Fruit fly (Drosophila melanogaster) whole organism, prepupa: ENCODE results near the gene CG31523.

Experiments used
- CG10669 ChIP-seq: fragments of 200-800 bp; sonication (Bioruptor generic); optimal IDR thresholded peaks from 3 replicates; lab custom pipeline; 2018; ENCODE audit warnings: missing biosample characterization, mild to moderate bottlenecking, missing genetic modification characterization, moderate library complexity
- CG15336 ChIP-seq: fragments of 200-800 bp; sonication (Bioruptor generic); IDR thresholded peaks from 2 replicates; pipeline ENCODE4 v1.3.6; 2022; ENCODE audit warnings: missing biosample characterization, missing genetic modification characterization
- CG1621 ChIP-seq: fragments of 200-800 bp; sonication (Bioruptor generic); optimal IDR thresholded peaks from 3 replicates; lab custom pipeline; 2018; ENCODE audit warnings: missing biosample characterization, mild to moderate bottlenecking, missing genetic modification characterization
- CG16779 ChIP-seq: fragments of 200-800 bp; sonication (Bioruptor generic); optimal IDR thresholded peaks from 3 replicates; lab custom pipeline; 2017; ENCODE audit warnings: missing biosample characterization, mild to moderate bottlenecking, missing genetic modification characterization
- CG3032 ChIP-seq: fragments of 200-800 bp; optimal IDR thresholded peaks from 2 replicates; lab custom pipeline; 2019; ENCODE audit warnings: missing biosample characterization, mild to moderate bottlenecking, missing genetic modification characterization, moderate library complexity
- CG32006 ChIP-seq: fragments of 200-800 bp; sonication (Bioruptor generic); optimal IDR thresholded peaks from 3 replicates; lab custom pipeline; 2017; ENCODE audit warnings: missing biosample characterization, mild to moderate bottlenecking, missing genetic modification characterization
- CG34406 ChIP-seq: fragments of 200-800 bp; sonication (Bioruptor generic); optimal IDR thresholded peaks from 3 replicates; lab custom pipeline; 2016; ENCODE audit warnings: missing biosample characterization, missing genetic modification characterization
- CG3919 ChIP-seq: fragments of 200-800 bp; sonication (Bioruptor generic); optimal IDR thresholded peaks from 3 replicates; lab custom pipeline; 2016; ENCODE audit warnings: missing biosample characterization, missing genetic modification characterization
- CG4318 ChIP-seq: fragments of 200-800 bp; sonication (Bioruptor generic); optimal IDR thresholded peaks from 3 replicates; lab custom pipeline; 2017; ENCODE audit warnings: missing biosample characterization, mild to moderate bottlenecking, missing genetic modification characterization
- CG6163 ChIP-seq: fragments of 200-800 bp; sonication (Bioruptor generic); IDR thresholded peaks from 3 replicates; pipeline ENCODE4 v1.3.6; 2022; ENCODE audit warnings: missing biosample characterization, missing genetic modification characterization
- CG6792 ChIP-seq: fragments of 200-800 bp; sonication (Bioruptor generic); optimal IDR thresholded peaks from 3 replicates; lab custom pipeline; 2016; ENCODE audit warnings: missing biosample characterization, missing genetic modification characterization
- CG6808 ChIP-seq: fragments of 200-800 bp; sonication (Bioruptor generic); optimal IDR thresholded peaks from 3 replicates; lab custom pipeline; 2017; ENCODE audit warnings: missing biosample characterization, missing genetic modification characterization, mild to moderate bottlenecking, moderate library complexity, missing genetic modification reagents
- CG6854 ChIP-seq: fragments of 200-800 bp; sonication (Bioruptor generic); optimal IDR thresholded peaks from 2 replicates; lab custom pipeline; 2017; ENCODE audit warnings: missing biosample characterization, mild to moderate bottlenecking, missing genetic modification characterization
- CG8319 ChIP-seq: fragments of 200-800 bp; sonication (Bioruptor generic); optimal IDR thresholded peaks from 3 replicates; lab custom pipeline; 2016; ENCODE audit warnings: missing biosample characterization, missing genetic modification characterization
- Eip78C ChIP-seq: fragments of 200-800 bp; sonication (Bioruptor generic); peaks from one replicate; lab custom pipeline; 2016; ENCODE audit warnings: missing biosample characterization, missing genetic modification characterization
- Gug ChIP-seq: fragments of 200-800 bp; sonication (Bioruptor generic); IDR thresholded peaks from 2 replicates; pipeline ENCODE4 v1.3.6; 2022; ENCODE audit warnings: missing biosample characterization, missing genetic modification characterization
- Hr38 ChIP-seq: sonication (Bioruptor generic); optimal IDR thresholded peaks from 2 replicates; lab custom pipeline; 2016; ENCODE audit warnings: missing biosample characterization, missing genetic modification characterization
- Hr39 ChIP-seq: fragments of 200-800 bp; sonication (Bioruptor generic); optimal IDR thresholded peaks from 2 replicates; lab custom pipeline; 2016; ENCODE audit warnings: missing biosample characterization, missing genetic modification characterization
- Sox14 ChIP-seq: fragments of 200-800 bp; sonication (Bioruptor generic); optimal IDR thresholded peaks from 3 replicates; lab custom pipeline; 2016; ENCODE audit warnings: missing biosample characterization, missing genetic modification characterization
- acj6 ChIP-seq: fragments of 200-800 bp; sonication (Bioruptor generic); optimal IDR thresholded peaks from 3 replicates; lab custom pipeline; 2016; ENCODE audit warnings: missing biosample characterization, missing genetic modification characterization
- cyc ChIP-seq: fragments of 200-800 bp; sonication (Bioruptor generic); optimal IDR thresholded peaks from 3 replicates; lab custom pipeline; 2016; ENCODE audit warnings: missing biosample characterization, missing genetic modification characterization
- dsx ChIP-seq: fragments of 200-800 bp; optimal IDR thresholded peaks from 3 replicates; lab custom pipeline; 2019; ENCODE audit warnings: missing biosample characterization, mild to moderate bottlenecking, missing genetic modification characterization, moderate library complexity; ENCODE audit not compliant: poor library complexity, severe bottlenecking
- fkh ChIP-seq: fragments of 200-800 bp; sonication (Bioruptor generic); optimal IDR thresholded peaks from 3 replicates; lab custom pipeline; 2017; ENCODE audit warnings: missing biosample characterization, mild to moderate bottlenecking, missing genetic modification characterization, moderate library complexity
- lz ChIP-seq: fragments of 200-800 bp; sonication (Bioruptor generic); optimal IDR thresholded peaks from 3 replicates; lab custom pipeline; 2016; ENCODE audit warnings: missing biosample characterization, missing genetic modification characterization
- pdm3 ChIP-seq: fragments of 200-800 bp; sonication (Bioruptor generic); optimal IDR thresholded peaks from 3 replicates; lab custom pipeline; 2016; ENCODE audit warnings: missing biosample characterization, missing genetic modification characterization
- salr ChIP-seq, 2 experiments: fragments of 200-800 bp; sonication (Bioruptor generic); optimal IDR thresholded peaks; 3 replicates each; lab custom pipeline; 2016 to 2018; ENCODE audit warnings: missing biosample characterization in 2 of 2, missing genetic modification characterization in 2 of 2, mild to moderate bottlenecking in 1 of 2
- ss ChIP-seq, 2 experiments: fragments of 200-800 bp; sonication (Bioruptor generic); optimal IDR thresholded peaks; 2 replicates in 1 of 2; 3 replicates in 1 of 2; lab custom pipeline; 2017 to 2018; ENCODE audit warnings: mild to moderate bottlenecking in 2 of 2, missing biosample characterization in 2 of 2, missing genetic modification characterization in 2 of 2, moderate library complexity in 1 of 2
- vri ChIP-seq: fragments of 200-800 bp; sonication (Bioruptor generic); optimal IDR thresholded peaks from 3 replicates; lab custom pipeline; 2016; ENCODE audit warnings: missing biosample characterization, mild to moderate bottlenecking, missing genetic modification characterization

Gene CG31523

DNA sequence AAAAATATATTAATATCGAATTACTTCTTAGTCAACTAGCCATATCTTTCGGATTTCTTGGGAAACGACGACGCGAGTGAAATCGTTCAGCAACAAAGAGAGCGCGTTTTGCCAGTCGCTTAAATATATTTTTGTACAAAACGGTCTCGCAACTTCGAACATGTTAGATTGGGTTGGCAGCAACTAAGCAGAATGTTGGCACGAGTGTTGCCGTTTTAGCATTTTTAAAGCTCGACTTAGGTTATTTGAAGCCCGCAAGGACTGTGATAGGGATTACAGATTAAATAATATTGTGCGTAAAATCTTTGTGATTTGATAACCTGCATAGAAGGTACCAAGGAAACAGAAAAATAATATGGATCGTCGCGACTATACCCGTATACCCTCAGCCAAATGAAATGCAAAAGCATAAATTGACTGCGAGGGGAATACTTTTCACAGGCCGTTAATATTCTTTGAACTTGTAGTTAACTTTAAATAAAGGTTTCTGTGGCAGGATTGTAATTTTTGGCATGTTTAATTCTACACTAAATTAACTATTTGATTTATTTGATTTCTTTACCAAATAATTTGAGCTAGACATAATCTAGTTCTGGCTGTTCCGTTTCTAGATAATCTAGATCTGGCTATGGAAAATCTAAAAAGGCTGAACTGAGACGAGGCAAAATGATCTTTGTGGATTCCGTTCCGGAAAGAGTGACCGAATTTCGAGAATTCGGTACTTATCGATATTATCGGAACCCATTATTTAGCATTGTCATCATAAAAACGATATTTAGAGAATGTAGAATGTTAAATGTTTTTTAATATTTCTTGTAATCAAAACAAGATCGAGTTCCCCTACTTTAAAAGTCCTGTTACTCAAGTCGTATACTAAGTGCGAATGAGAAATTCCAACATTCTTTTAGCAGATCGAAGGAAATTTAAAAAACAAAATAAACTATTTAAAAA lies at the start of gene CG31523:
Gene CG31523 (minus strand): TSS at position 170 of the 951 bp plus-strand sequence.
- TF ChIP-seq Eip78C (GFP tag; lab: Kevin White, UChicago) (peak; percentile 56), CG3919 (GFP tag; lab: Kevin White, UChicago) (no peak)

DNA sequence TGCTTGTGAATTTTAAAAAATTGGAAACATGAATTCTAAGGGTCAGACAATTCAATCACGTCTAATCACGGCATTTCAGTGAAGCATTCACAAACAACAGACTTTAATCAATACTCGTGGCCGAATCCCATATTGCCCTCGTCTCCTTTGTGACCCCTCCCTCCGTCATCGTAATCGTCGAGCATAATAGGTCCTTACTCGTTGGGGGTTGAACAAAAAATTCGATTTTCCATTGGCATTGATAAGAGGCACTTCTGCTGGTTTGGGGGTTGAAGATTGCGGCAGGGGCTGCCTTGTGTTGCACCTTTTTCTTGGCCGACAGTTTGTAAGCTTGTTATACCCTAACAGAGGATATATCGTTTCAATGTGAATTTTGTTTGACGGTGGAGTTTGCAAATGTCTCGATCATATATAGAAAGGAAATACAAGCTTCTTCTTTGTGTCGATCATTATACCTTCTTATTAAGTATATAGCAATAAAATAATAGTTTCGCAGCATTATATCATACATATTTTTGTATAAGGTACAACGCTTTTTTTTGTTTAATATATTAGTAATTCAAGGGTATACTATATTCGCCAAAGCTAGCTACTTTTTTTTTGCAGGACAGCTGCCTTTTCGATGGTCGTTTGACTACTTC lies 45.3 kb upstream of the CG31523 start:
- TF ChIP-seq CG32006 = no peak
- TF ChIP-seq Sox14 (GFP tag; lab: Kevin White, UChicago) = no peak
- TF ChIP-seq CG6854 (GFP tag; lab: Kevin White, UChicago) = no peak
- TF ChIP-seq CG8319 (GFP tag; lab: Kevin White, UChicago) = no peak
- TF ChIP-seq CG15336 (GFP tag; lab: Robert Waterston, UW) = no peak
- TF ChIP-seq CG1621 = no peak
- TF ChIP-seq dsx (GFP tag; lab: Kevin White, UChicago) = no peak
- no peak for TF ChIP-seq CG16779 (tag; lab: Kevin White, UChicago)
- no peak for TF ChIP-seq CG34406 (GFP tag; lab: Kevin White, UChicago)
- TF ChIP-seq, all 60 proteins: peak for 0

DNA sequence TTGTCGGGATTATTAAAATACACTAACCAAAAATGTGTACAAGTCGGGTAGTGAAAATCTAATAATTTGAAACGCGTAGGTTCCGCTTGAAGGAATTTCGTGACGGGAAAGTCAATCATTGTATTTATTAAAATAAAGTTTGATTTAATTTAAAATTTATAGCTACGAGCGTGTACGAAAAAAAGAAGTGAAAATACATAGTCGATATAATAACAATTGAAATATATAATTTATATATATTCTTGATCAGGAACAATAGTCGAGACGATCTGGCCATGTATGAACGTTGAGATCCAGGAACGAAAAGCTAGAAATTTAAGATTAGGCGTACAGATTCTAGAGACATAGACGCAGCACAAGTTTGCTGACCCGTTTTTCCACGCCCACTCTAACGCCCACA lies 27.3 kb upstream of the CG31523 start, which contains the start of gene CG34425:
Gene CG34425 (minus strand): TSS at position 101 of the 400 bp plus-strand sequence.
- TF ChIP-seq Hr39 (GFP tag; lab: Kevin White, UChicago) (no peak), CG6854 (GFP tag; lab: Kevin White, UChicago) (no peak), lz (no peak), fkh (no peak), CG3032 (tag; lab: Kevin White, UChicago) (no peak), pdm3 (GFP tag; lab: Kevin White, UChicago) (no peak), CG10669 (GFP tag; lab: Kevin White, UChicago) (no peak)

DNA sequence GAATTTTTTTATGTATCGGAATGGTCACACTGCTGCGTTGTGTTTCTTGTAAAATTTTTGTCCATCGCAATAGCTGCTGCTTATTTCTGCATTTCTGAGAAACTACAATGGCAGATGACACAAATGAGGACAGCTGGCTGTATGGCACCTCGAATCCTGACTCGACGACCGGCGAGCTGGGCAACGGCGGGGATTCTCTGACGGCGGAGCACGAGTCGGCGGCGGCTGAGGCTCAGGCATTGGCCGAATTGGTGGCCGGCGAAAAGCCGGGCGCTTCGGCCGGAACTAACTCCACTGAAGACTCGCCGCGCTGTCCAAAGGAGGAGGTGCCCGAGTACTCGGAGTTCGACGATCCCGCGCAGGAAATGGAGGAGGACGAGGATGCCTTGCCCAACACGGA lies 6.0 kb upstream of the CG31523 start, which contains the start of gene Fip1:
Gene Fip1 (plus strand): TSS at position 10 of the 400 bp plus-strand sequence.
- TF ChIP-seq CG10669 (GFP tag; lab: Kevin White, UChicago) = no peak
- TF ChIP-seq CG4318 = no peak
- no peak for TF ChIP-seq vri
- no peak for TF ChIP-seq Gug (GFP tag; lab: Robert Waterston, UW)
- no peak for TF ChIP-seq CG3032 (tag; lab: Kevin White, UChicago)
- TF ChIP-seq acj6 (GFP tag; lab: Kevin White, UChicago) = no peak
- TF ChIP-seq CG6163 (GFP tag; lab: Robert Waterston, UW) = no peak
- no peak for TF ChIP-seq ss (GFP tag; optimal IDR thresholded peaks at IDR 0.05; lab: Kevin White, UChicago)
- no peak for TF ChIP-seq CG6792 (GFP tag; lab: Kevin White, UChicago)
- no peak for TF ChIP-seq CG6808 (GFP tag; lab: Kevin White, UChicago)
- no peak for TF ChIP-seq salr (GFP tag; optimal IDR thresholded peaks at IDR 0.05; lab: Kevin White, UChicago)

DNA sequence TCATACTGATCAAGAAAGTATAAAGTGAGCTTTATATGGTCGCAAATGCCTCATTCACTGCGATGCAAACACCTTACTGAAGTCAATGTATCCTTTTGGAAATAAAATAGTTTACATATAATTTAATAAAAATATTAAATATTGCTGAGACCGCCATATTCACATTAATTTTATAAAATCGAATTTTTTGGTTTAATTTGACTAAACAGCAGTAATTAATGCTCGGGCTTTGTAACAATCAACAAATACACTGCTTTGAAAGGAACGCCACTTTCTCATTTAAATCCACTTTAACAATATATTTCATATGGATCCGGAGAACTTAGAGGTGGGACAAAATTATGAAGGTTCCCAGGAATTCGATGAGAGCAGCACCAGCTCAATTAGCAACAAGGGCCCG lies 1.5 kb upstream of the CG31523 start, which contains the start of gene sac:
Gene sac (plus strand): TSS at position 301 of the 400 bp plus-strand sequence.
- TF ChIP-seq cyc (GFP tag; lab: Kevin White, UChicago) = no peak
- TF ChIP-seq Hr38 (GFP tag; lab: Kevin White, UChicago) = no peak
- TF ChIP-seq, all 60 proteins: peak for 0
